Worm (Caenorhabditis elegans): ENCODE data around the gene frpr-10.
"Not testable (repeated sequence)": the region's sequence is repeated elsewhere in the genome, so short reads cannot be mapped to it uniquely, and the experiment has no call there.

ce11 chrIV:7948290-7948689 is 9.3 kb upstream of the frpr-10 start, which contains the start of gene mcm-3AP:
- TF ChIP-seq mdt-29 (GFP tag; IDR thresholded peaks at IDR 0.05); nhr-76 (tag; optimal IDR thresholded peaks at IDR 0.05); ZK546.5 (tag; optimal IDR thresholded peaks at IDR 0.05); mxl-2 (GFP tag; conservative IDR thresholded peaks at IDR 0.05); ztf-11 (tag; optimal IDR thresholded peaks at IDR 0.05); lin-29 (GFP tag; IDR thresholded peaks at IDR 0.05); ceh-82 (tag; optimal IDR thresholded peaks at IDR 0.05); fos-1 (tag; optimal IDR thresholded peaks at IDR 0.05); aly-2 (tag; optimal IDR thresholded peaks at IDR 0.05); F44E2.7 (GFP tag; IDR thresholded peaks at IDR 0.05); nhr-111 (GFP tag; optimal IDR thresholded peaks at IDR 0.05): not testable (repeated sequence)
- peak in 1 of 2 experiments; percentile 66 for TF ChIP-seq lsy-2 (tag; optimal IDR thresholded peaks at IDR 0.05)

Data from whole organism, L4 larva.